Fruit fly (Drosophila melanogaster): Measurements from ENCODE around the gene CG32277.

The CG32277 gene

dm6 chr3L:3225769-3226457, 20.7 kb upstream of the CG32277 start:
- TF ChIP-seq CG9705 (GFP tag; optimal IDR thresholded peaks at IDR 0.05): no peak
- TF ChIP-seq Jra (GFP tag; optimal IDR thresholded peaks at IDR 0.05): no peak
- peak; percentile 35 for TF ChIP-seq br (GFP tag; optimal IDR thresholded peaks at IDR 0.05)
- peak; percentile 66 for TF ChIP-seq psq (GFP tag; optimal IDR thresholded peaks at IDR 0.05)
- TF ChIP-seq rgr (GFP tag; optimal IDR thresholded peaks at IDR 0.05): no peak
- TF ChIP-seq dl (GFP tag; optimal IDR thresholded peaks at IDR 0.05; ENCODE audit: insufficient read depth in 1 of 2, partially characterized antibody in 2 of 2): peak in 1 of 2 experiments; percentile 92
- TF ChIP-seq Sp1 (GFP tag; optimal IDR thresholded peaks at IDR 0.05): peak; percentile 20
- peak; percentile 83 for TF ChIP-seq lola (GFP tag; optimal IDR thresholded peaks at IDR 0.05)
- TF ChIP-seq sage (GFP tag; optimal IDR thresholded peaks at IDR 0.05): no peak
- TF ChIP-seq Mio (GFP tag; optimal IDR thresholded peaks at IDR 0.05): no peak
- TF ChIP-seq jim (GFP tag; optimal IDR thresholded peaks at IDR 0.05): no peak
- peak; percentile 99 for TF ChIP-seq Dif (GFP tag; optimal IDR thresholded peaks at IDR 0.05; ENCODE audit: partially characterized antibody)
- TF ChIP-seq GATAd (GFP tag; optimal IDR thresholded peaks at IDR 0.05): no peak
- TF ChIP-seq N (GFP tag; optimal IDR thresholded peaks at IDR 0.05): no peak

dm6 chr3L:3224740-3225719, 19.8 kb upstream of the CG32277 start, which contains the start of gene Larp4B:
Larp4B (plus strand) TSS chr3L:3224838.
- TF ChIP-seq HLH106 (tag; optimal IDR thresholded peaks at IDR 0.05): no peak
- no peak for TF ChIP-seq sv (GFP tag; optimal IDR thresholded peaks at IDR 0.05)
- no peak for TF ChIP-seq dl (GFP tag; optimal IDR thresholded peaks at IDR 0.05; ENCODE audit: insufficient read depth in 1 of 2, partially characterized antibody in 2 of 2)
- TF ChIP-seq jim (GFP tag; optimal IDR thresholded peaks at IDR 0.05): no peak
- TF ChIP-seq h (GFP tag; optimal IDR thresholded peaks at IDR 0.05): peak; percentile 13
- peak in 1 of 2 experiments; percentile 17 for TF ChIP-seq foxo (GFP tag; optimal IDR thresholded peaks at IDR 0.05)
- TF ChIP-seq fru (GFP tag; optimal IDR thresholded peaks at IDR 0.05): no peak
- no peak for TF ChIP-seq Hr83 (GFP tag; optimal IDR thresholded peaks at IDR 0.05; ENCODE audit: poor library complexity, severe bottlenecking)
- TF ChIP-seq usp (GFP tag; optimal IDR thresholded peaks at IDR 0.05): no peak
- TF ChIP-seq sage (GFP tag; optimal IDR thresholded peaks at IDR 0.05): no peak
- TF ChIP-seq ey (GFP tag; optimal IDR thresholded peaks at IDR 0.05): no peak
- no peak for TF ChIP-seq OdsH (GFP tag; optimal IDR thresholded peaks at IDR 0.05)
- TF ChIP-seq br (GFP tag; optimal IDR thresholded peaks at IDR 0.05): no peak
- TF ChIP-seq Dfd (GFP tag; optimal IDR thresholded peaks at IDR 0.05): no peak
- no peak for TF ChIP-seq N (GFP tag; optimal IDR thresholded peaks at IDR 0.05)
- no peak for TF ChIP-seq CG32264 (GFP tag; optimal IDR thresholded peaks at IDR 0.05)
- TF ChIP-seq psq (GFP tag; optimal IDR thresholded peaks at IDR 0.05): no peak
- TF ChIP-seq GATAd (GFP tag; optimal IDR thresholded peaks at IDR 0.05): no peak
- peak; percentile 36 for TF ChIP-seq rgr (GFP tag; optimal IDR thresholded peaks at IDR 0.05)
- TF ChIP-seq Dif (GFP tag; optimal IDR thresholded peaks at IDR 0.05; ENCODE audit: partially characterized antibody): no peak
- no peak for TF ChIP-seq dmrt93B (GFP tag; optimal IDR thresholded peaks at IDR 0.05)
- TF ChIP-seq Vsx2 (GFP tag; optimal IDR thresholded peaks at IDR 0.05; ENCODE audit: partially characterized antibody): no peak
- no peak for TF ChIP-seq Rel (GFP tag; optimal IDR thresholded peaks at IDR 0.05)
- peak; percentile 97 for TF ChIP-seq Rel (tag; optimal IDR thresholded peaks at IDR 0.05)
- no peak for TF ChIP-seq brk (GFP tag; optimal IDR thresholded peaks at IDR 0.05)
- TF ChIP-seq lola (GFP tag; optimal IDR thresholded peaks at IDR 0.05): no peak
- no peak for TF ChIP-seq Hnf4 (GFP tag; optimal IDR thresholded peaks at IDR 0.05)
- TF ChIP-seq CG9705 (GFP tag; optimal IDR thresholded peaks at IDR 0.05): no peak
- no peak for TF ChIP-seq CrebA (GFP tag; optimal IDR thresholded peaks at IDR 0.05; ENCODE audit: borderline replicate concordance)
- peak; percentile 6 for TF ChIP-seq Sp1 (GFP tag; optimal IDR thresholded peaks at IDR 0.05)
- no peak for TF ChIP-seq Abd-B (GFP tag; optimal IDR thresholded peaks at IDR 0.05)
- TF ChIP-seq dsf (GFP tag; optimal IDR thresholded peaks at IDR 0.05; ENCODE audit: borderline replicate concordance): no peak
- TF ChIP-seq woc (GFP tag; optimal IDR thresholded peaks at IDR 0.05): no peak
- TF ChIP-seq tai (GFP tag; optimal IDR thresholded peaks at IDR 0.05): no peak
- no peak for TF ChIP-seq Myc (optimal IDR thresholded peaks at IDR 0.05)
- TF ChIP-seq Jra (GFP tag; optimal IDR thresholded peaks at IDR 0.05): peak; percentile 27
- no peak for TF ChIP-seq Hr78 (GFP tag; optimal IDR thresholded peaks at IDR 0.05)

Measured in whole organism, wandering third instar larva.